Worm (Caenorhabditis elegans) whole organism, midembryonic: ENCODE data around the gene H12D21.9.

Experiments used
- klf-2 ChIP-seq: fragments of 200-800 bp; sonication (Bioruptor generic); conservative IDR thresholded peaks from 2 replicates; pipeline ENCODE4 v1.3.6; 2022; ENCODE audit warnings: missing genetic modification reagents, missing genetic modification characterization, missing compliant biosample characterization
- med-1 ChIP-seq: sonication (generic microtip); optimal IDR thresholded peaks from 2 replicates; lab custom pipeline; 2017; ENCODE audit warnings: missing genetic modification characterization, mild to moderate bottlenecking, missing compliant biosample characterization, antibody characterized with exemption, missing genetic modification reagents; ENCODE audit not compliant: insufficient read depth
- ztf-29 ChIP-seq: fragments of 200-800 bp; sonication (Bioruptor generic); IDR thresholded peaks from 2 replicates; pipeline ENCODE4 v1.3.6; 2022; ENCODE audit warnings: missing genetic modification reagents, missing genetic modification characterization, missing compliant biosample characterization

- TF ChIP-seq med-1 (GFP tag; lab: Kevin White, UChicago) (no peak), ztf-29 (GFP tag; lab: Robert Waterston, UW) (no peak), klf-2 (GFP tag; lab: Robert Waterston, UW) (no peak)
Observed at ce11 chrV:14915599-14915998, 6.3 kb upstream of the H12D21.9 start, which contains the start of gene H12D21.11.
